Fruit fly (Drosophila melanogaster): ENCODE measurements around the gene CG6763.
A peak's percentile ranks its signal among the peaks of the same experiment; 100 is the strongest.

CG6763 gene

DNA sequence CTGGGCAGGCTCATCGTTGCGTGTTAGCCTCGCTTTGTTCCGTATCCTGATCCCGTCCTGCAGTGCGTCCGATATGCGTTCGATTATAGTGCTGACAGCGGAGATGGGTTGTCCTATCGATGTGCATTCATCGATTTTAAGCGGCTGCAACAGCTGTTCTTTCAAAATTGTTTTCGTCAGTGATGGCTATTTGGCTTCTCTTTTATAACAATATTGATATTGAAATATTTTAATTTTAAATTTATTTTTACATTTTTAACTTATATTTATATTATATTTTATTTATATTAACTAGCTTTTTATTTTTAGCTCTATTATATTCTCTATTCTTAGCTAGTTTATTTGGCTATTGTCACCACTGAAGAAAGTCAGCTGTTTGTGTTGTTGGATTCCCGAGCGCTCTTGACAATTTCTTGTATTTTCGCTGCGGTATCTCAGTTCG is 25.8 kb upstream of the CG6763 start, which contains the start of the genes wda and Pex11c (continued):
- no peak for TF ChIP-seq kah (GFP tag; optimal IDR thresholded peaks at IDR 0.05)
- TF ChIP-seq CG15269 (tag; optimal IDR thresholded peaks at IDR 0.05), result peak; percentile 91
- TF ChIP-seq ap (GFP tag; IDR thresholded peaks at IDR 0.05), result peak; percentile 73; the same call in 1 of the 2 replicates
- peak; percentile 66 for TF ChIP-seq Spps (tag; optimal IDR thresholded peaks at IDR 0.05)
- no peak for TF ChIP-seq wek (GFP tag; optimal IDR thresholded peaks at IDR 0.05)
- no peak for TF ChIP-seq hkb (optimal IDR thresholded peaks at IDR 0.05)
- TF ChIP-seq hkb (GFP tag; IDR thresholded peaks at IDR 0.05), result peak; percentile 88
- TF ChIP-seq CG11560 (tag; IDR thresholded peaks at IDR 0.05), result no peak; the same call in 2 of the 3 replicates
- no peak for TF ChIP-seq gce (GFP tag; IDR thresholded peaks at IDR 0.05)
- TF ChIP-seq CG33557 (GFP tag; optimal IDR thresholded peaks at IDR 0.05), result peak; percentile 85
- TF ChIP-seq ewg (GFP tag; optimal IDR thresholded peaks at IDR 0.05), result peak; percentile 72
- TF ChIP-seq HLH4C (GFP tag; IDR thresholded peaks at IDR 0.05; ENCODE audit: partially characterized antibody), result peak; percentile 61; the same call in 1 of the 3 replicates
- TF ChIP-seq prd (optimal IDR thresholded peaks at IDR 0.05), result no peak
- no peak; the same call in 1 of the 3 replicates for TF ChIP-seq prd (GFP tag; IDR thresholded peaks at IDR 0.05)
- TF ChIP-seq chif (GFP tag; optimal IDR thresholded peaks at IDR 0.05), result peak in 1 of 2 experiments; percentile 47
- peak; percentile 71 for TF ChIP-seq CG10959 (GFP tag; IDR thresholded peaks at IDR 0.05)
- TF ChIP-seq Hand (GFP tag; optimal IDR thresholded peaks at IDR 0.05), result peak; percentile 68
- no peak; the same call in none of the 2 replicates for TF ChIP-seq ranshi (GFP tag; IDR thresholded peaks at IDR 0.05)
- TF ChIP-seq Hr78 (GFP tag; optimal IDR thresholded peaks at IDR 0.05), result no peak
- TF ChIP-seq CG7839 (tag; optimal IDR thresholded peaks at IDR 0.05), result peak; percentile 89
- no peak for TF ChIP-seq dan (GFP tag; IDR thresholded peaks at IDR 0.05)
- TF ChIP-seq CG17385 (GFP tag; optimal IDR thresholded peaks at IDR 0.05), result peak; percentile 81
- TF ChIP-seq CG10543 (GFP tag; optimal IDR thresholded peaks at IDR 0.05), result peak; percentile 51
- TF ChIP-seq CG3838 (GFP tag; optimal IDR thresholded peaks at IDR 0.05), result peak; percentile 26
- peak; percentile 87; the same call in 1 of the 2 replicates for TF ChIP-seq lmd (GFP tag; IDR thresholded peaks at IDR 0.05)
- no peak for TF ChIP-seq cad (GFP tag; optimal IDR thresholded peaks at IDR 0.05)
- peak; percentile 97 for TF ChIP-seq CG2712 (tag; optimal IDR thresholded peaks at IDR 0.05)
- peak; percentile 52 for TF ChIP-seq zfh2 (GFP tag; optimal IDR thresholded peaks at IDR 0.05)
- peak; percentile 92 for TF ChIP-seq grau (tag; optimal IDR thresholded peaks at IDR 0.05)
- TF ChIP-seq ham (GFP tag; IDR thresholded peaks at IDR 0.05), result no peak
- peak; percentile 82 for TF ChIP-seq CG14441 (GFP tag; IDR thresholded peaks at IDR 0.05)
- TF ChIP-seq crp (GFP tag; optimal IDR thresholded peaks at IDR 0.05), result peak; percentile 88 to 95
- no peak for TF ChIP-seq CG2199 (GFP tag; IDR thresholded peaks at IDR 0.05)
- peak; percentile 72 for TF ChIP-seq CG11696 (GFP tag; IDR thresholded peaks at IDR 0.05)
- peak; percentile 64 for TF ChIP-seq B-H2 (GFP tag; optimal IDR thresholded peaks at IDR 0.05)
- TF ChIP-seq CG12744 (GFP tag; optimal IDR thresholded peaks at IDR 0.05), result no peak
- no peak for TF ChIP-seq fu2 (GFP tag; optimal IDR thresholded peaks at IDR 0.05)
- peak; percentile 83 for TF ChIP-seq CG17359 (tag; optimal IDR thresholded peaks at IDR 0.05)
- peak; percentile 91 for TF ChIP-seq HLH3B (GFP tag; IDR thresholded peaks at IDR 0.05)
- TF ChIP-seq CG12219 (GFP tag; optimal IDR thresholded peaks at IDR 0.05), result no peak
- peak; percentile 80 for TF ChIP-seq CG9727 (GFP tag; optimal IDR thresholded peaks at IDR 0.05)
- peak in 1 of 2 experiments; percentile 52 for TF ChIP-seq insv (GFP tag; optimal IDR thresholded peaks at IDR 0.05)
- peak; percentile 79 for TF ChIP-seq Dll (GFP tag; IDR thresholded peaks at IDR 0.05; ENCODE audit: partially characterized antibody)
- no peak for TF ChIP-seq Hmx (GFP tag; optimal IDR thresholded peaks at IDR 0.05)
- peak; percentile 96 for TF ChIP-seq tgo (GFP tag; IDR thresholded peaks at IDR 0.05)
- no peak for TF ChIP-seq br (optimal IDR thresholded peaks at IDR 0.05)
- no peak for TF ChIP-seq CG4854 (GFP tag; optimal IDR thresholded peaks at IDR 0.05)
- peak; percentile 85 for TF ChIP-seq CG18599 (GFP tag; optimal IDR thresholded peaks at IDR 0.05)
- peak; percentile 95 for TF ChIP-seq CoRest (tag; optimal IDR thresholded peaks at IDR 0.05)
- no peak for TF ChIP-seq Oaz (GFP tag; IDR thresholded peaks at IDR 0.05)
- TF ChIP-seq Myb (GFP tag; optimal IDR thresholded peaks at IDR 0.05), result no peak

Measured in whole organism, embryonic.